Worm (Caenorhabditis elegans): Measurements from ENCODE around the gene git-1.

The git-1 gene

DNA sequence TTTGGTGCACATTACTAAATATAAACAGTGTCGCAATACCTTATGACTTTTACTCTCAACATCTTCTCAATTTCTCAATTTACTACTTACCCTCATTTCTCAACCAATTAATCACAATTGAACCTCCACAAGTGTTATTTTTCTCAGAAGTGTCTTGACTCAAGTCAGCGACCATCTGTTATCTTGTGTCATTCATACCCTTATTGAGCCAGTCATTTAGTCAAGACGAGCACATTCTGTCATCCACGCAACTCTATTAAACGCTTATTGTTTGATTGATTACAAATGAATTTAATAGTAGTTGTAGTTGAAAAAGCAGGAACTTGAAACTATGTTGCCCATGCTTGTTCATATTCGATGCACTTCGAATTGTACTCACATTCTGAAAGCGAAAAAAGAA lies 21.3 kb upstream of the git-1 start:
- TF ChIP-seq F55B11.4 (tag; optimal IDR thresholded peaks at IDR 0.05; ENCODE audit: borderline replicate concordance, insufficient read depth) (no peak), lin-40 (tag; optimal IDR thresholded peaks at IDR 0.05) (no peak), F57C9.4 (tag; optimal IDR thresholded peaks at IDR 0.05) (no peak), T26A5.8 (tag; optimal IDR thresholded peaks at IDR 0.05) (no peak), B0019.2 (GFP tag; conservative IDR thresholded peaks at IDR 0.05) (no peak)

ce11 chrX:10505193-10505592 lies 19.5 kb upstream of the git-1 start:
- no peak for TF ChIP-seq F37B4.10 (GFP tag; IDR thresholded peaks at IDR 0.05)
- TF ChIP-seq him-1 (tag; optimal IDR thresholded peaks at IDR 0.05): no peak
- no peak for TF ChIP-seq attf-6 (GFP tag; IDR thresholded peaks at IDR 0.05)
- no peak for TF ChIP-seq B0019.2 (GFP tag; conservative IDR thresholded peaks at IDR 0.05)

DNA sequence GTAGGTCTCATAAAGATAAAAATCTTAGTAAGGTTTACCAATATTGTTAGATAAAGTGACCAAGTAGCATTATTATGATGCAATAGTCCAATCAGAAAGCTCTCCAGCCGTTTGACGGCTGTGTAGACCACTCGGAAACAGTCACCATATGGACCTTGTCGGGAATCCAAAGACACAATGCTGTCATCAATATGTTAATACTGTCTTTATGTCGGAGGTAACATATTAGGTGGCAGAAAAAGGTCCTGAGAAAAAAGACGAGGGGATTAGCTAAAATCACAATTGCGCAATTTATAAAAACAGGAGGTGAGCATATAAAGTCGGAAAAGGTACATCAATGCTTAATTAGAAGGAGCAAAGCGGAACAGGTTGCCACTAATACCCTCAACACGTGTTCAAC lies 16.7 kb upstream of the git-1 start:
- TF ChIP-seq F57C9.4 (tag; optimal IDR thresholded peaks at IDR 0.05) (no peak), ceh-58 (GFP tag; IDR thresholded peaks at IDR 0.05) (no peak), gei-17 (GFP tag; optimal IDR thresholded peaks at IDR 0.05) (no peak), cebp-2 (GFP tag; IDR thresholded peaks at IDR 0.05) (no peak), egl-18 (GFP tag; IDR thresholded peaks at IDR 0.05) (no peak), B0035.1 (tag; optimal IDR thresholded peaks at IDR 0.05) (no peak), atf-7 (tag; optimal IDR thresholded peaks at IDR 0.05) (no peak), zfh-2 (GFP tag; conservative IDR thresholded peaks at IDR 0.05) (no peak), madf-6 (GFP tag; IDR thresholded peaks at IDR 0.05) (no peak), tbx-9 (tag; optimal IDR thresholded peaks at IDR 0.05; ENCODE audit: borderline replicate concordance) (no peak), lsy-27 (tag; optimal IDR thresholded peaks at IDR 0.05; ENCODE audit: borderline replicate concordance, insufficient read depth) (no peak), pbrm-1 (GFP tag; IDR thresholded peaks at IDR 0.05) (no peak), rec-8 (tag; optimal IDR thresholded peaks at IDR 0.05) (no peak), akir-1 (GFP tag; optimal IDR thresholded peaks at IDR 0.05) (no peak), nhr-80 (tag; optimal IDR thresholded peaks at IDR 0.05) (no peak)

DNA sequence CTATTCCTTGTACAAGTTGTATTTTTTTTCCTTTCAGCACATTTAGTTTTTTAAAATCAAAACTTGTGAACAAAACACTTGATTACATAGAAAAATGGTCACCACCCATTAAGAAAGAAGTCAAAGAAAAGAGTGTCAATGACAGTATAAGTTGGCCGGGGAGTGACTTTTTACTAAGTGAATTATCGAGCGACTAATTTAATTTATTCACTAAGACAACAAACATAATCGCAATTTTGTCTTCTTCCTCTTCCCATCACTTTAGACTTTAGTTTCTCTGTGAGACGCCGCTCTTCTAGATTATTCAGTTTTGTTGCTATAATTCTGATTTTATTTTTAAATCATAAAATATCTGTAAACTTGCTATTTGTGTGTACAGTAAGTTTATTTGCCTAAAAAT lies 10.6 kb upstream of the git-1 start:
- TF ChIP-seq gei-17 (GFP tag; optimal IDR thresholded peaks at IDR 0.05) (no peak), ztf-6 (GFP tag; IDR thresholded peaks at IDR 0.05) (no peak), K11D2.4 (GFP tag; IDR thresholded peaks at IDR 0.05) (no peak), dox-1 (GFP tag; IDR thresholded peaks at IDR 0.05) (no peak), sea-2 (GFP tag; IDR thresholded peaks at IDR 0.05) (no peak)

DNA sequence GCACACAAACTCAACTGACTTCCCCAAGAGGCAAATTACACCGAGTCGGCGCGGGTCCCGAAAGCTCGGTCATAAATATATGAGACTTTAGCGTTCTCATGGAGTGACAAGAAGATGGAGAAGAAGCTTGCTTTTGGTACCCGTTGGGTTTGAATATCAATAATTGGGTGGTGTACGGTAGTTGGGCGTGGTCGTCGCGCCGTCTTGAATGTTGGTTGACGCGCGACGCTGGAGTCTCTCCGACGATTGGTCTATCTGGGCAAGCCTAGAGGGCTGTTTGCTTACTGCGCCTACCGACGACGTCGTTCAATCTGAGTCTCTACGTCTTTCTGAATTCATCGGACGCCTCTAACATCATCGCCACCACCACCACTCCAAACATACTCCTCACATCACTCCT lies 9.9 kb upstream of the git-1 start:
- TF ChIP-seq nfya-2 (GFP tag; IDR thresholded peaks at IDR 0.05): no peak
- TF ChIP-seq madf-10 (tag; optimal IDR thresholded peaks at IDR 0.05): no peak
- no peak for TF ChIP-seq B0336.3 (GFP tag; IDR thresholded peaks at IDR 0.05)
- TF ChIP-seq hrde-1 (tag; optimal IDR thresholded peaks at IDR 0.05; ENCODE audit: borderline replicate concordance): no peak
- no peak for TF ChIP-seq bed-2 (GFP tag; IDR thresholded peaks at IDR 0.05)
- TF ChIP-seq mes-4 (tag; optimal IDR thresholded peaks at IDR 0.05): no peak

ce11 chrX:10516549-10516948 lies 8.1 kb upstream of the git-1 start:
- TF ChIP-seq madf-8 (GFP tag; conservative IDR thresholded peaks at IDR 0.05): 0 out of 2 replicates have a peak, but pooled peaks have one; percentile 10
- no peak for TF ChIP-seq hmg-1.2 (GFP tag; IDR thresholded peaks at IDR 0.05)
